Fruit fly (Drosophila melanogaster) whole organism, embryonic: ENCODE data around the gene CG11085.
A peak's percentile ranks its signal among the peaks of the same experiment; 100 is the strongest.

Experiments used
- Abd-B ChIP-seq: fragments of 200-800 bp; sonication (Bioruptor generic); optimal IDR thresholded peaks from 2 replicates; lab custom pipeline; 2018; ENCODE audit warnings: missing biosample characterization, mild to moderate bottlenecking, missing genetic modification characterization, moderate library complexity
- Antp ChIP-seq: fragments of 200-800 bp; sonication (Bioruptor generic); optimal IDR thresholded peaks from 3 replicates; lab custom pipeline; 2016; ENCODE audit warnings: missing biosample characterization, missing genetic modification characterization
- BtbVII ChIP-seq: fragments of 200-800 bp; sonication (Bioruptor generic); optimal IDR thresholded peaks from 3 replicates; lab custom pipeline; 2017; ENCODE audit warnings: missing biosample characterization, mild to moderate bottlenecking, missing genetic modification characterization
- CG10543 ChIP-seq: fragments of 200-800 bp; sonication (Bioruptor generic); optimal IDR thresholded peaks from 3 replicates; lab custom pipeline; 2017; ENCODE audit warnings: missing biosample characterization, mild to moderate bottlenecking, missing genetic modification characterization, moderate library complexity
- CG12744 ChIP-seq: fragments of 200-800 bp; sonication (Bioruptor generic); optimal IDR thresholded peaks from 2 replicates; lab custom pipeline; 2016; ENCODE audit warnings: missing biosample characterization, missing genetic modification characterization
- CG13287 ChIP-seq: fragments of 200-800 bp; sonication (Bioruptor generic); IDR thresholded peaks from 2 replicates; pipeline ENCODE4 v1.3.6; 2022; ENCODE audit warnings: missing biosample characterization, missing genetic modification characterization; ENCODE audit not compliant: partially characterized antibody
- CG16813 ChIP-seq: fragments of 200-800 bp; sonication (Bioruptor generic); IDR thresholded peaks from 3 replicates; pipeline ENCODE4 v1.3.6; 2022; ENCODE audit warnings: missing biosample characterization, missing genetic modification characterization; ENCODE audit not compliant: partially characterized antibody
- CG1832 ChIP-seq: fragments of 200-800 bp; sonication (Bioruptor generic); optimal IDR thresholded peaks from 2 replicates; lab custom pipeline; 2017; ENCODE audit warnings: missing biosample characterization, mild to moderate bottlenecking, missing genetic modification characterization, inconsistent platforms
- CG2678 ChIP-seq: fragments of 200-800 bp; sonication (Bioruptor generic); optimal IDR thresholded peaks from 3 replicates; lab custom pipeline; 2019; ENCODE audit warnings: missing biosample characterization, mild to moderate bottlenecking, missing genetic modification characterization, moderate library complexity
- CG2889 ChIP-seq: fragments of 200-800 bp; sonication (Bioruptor generic); IDR thresholded peaks from 3 replicates; pipeline ENCODE4 v1.3.6; 2022; ENCODE audit warnings: missing biosample characterization, missing genetic modification characterization
- CG32772 ChIP-seq: fragments of 200-800 bp; sonication (Bioruptor generic); IDR thresholded peaks from 2 replicates; pipeline ENCODE4 v1.3.6; 2022; ENCODE audit warnings: missing biosample characterization, missing genetic modification characterization
- CG34376 ChIP-seq: fragments of 200-800 bp; sonication (Bioruptor generic); optimal IDR thresholded peaks from 2 replicates; lab custom pipeline; 2018; ENCODE audit warnings: missing biosample characterization, mild to moderate bottlenecking, missing genetic modification characterization
- CG3847 ChIP-seq: fragments of 200-800 bp; sonication (Bioruptor generic); IDR thresholded peaks from 2 replicates; pipeline ENCODE4 v1.3.6; 2022; ENCODE audit warnings: missing biosample characterization, missing genetic modification characterization
- CG3995 ChIP-seq: fragments of 200-800 bp; sonication (Bioruptor generic); optimal IDR thresholded peaks from 3 replicates; lab custom pipeline; 2016; ENCODE audit warnings: missing biosample characterization, missing genetic modification characterization
- CG4617 ChIP-seq: fragments of 200-800 bp; sonication (Bioruptor generic); optimal IDR thresholded peaks from 3 replicates; lab custom pipeline; 2016; ENCODE audit warnings: missing biosample characterization, missing genetic modification characterization, borderline replicate concordance
- CG6254 ChIP-seq: fragments of 200-800 bp; sonication (Bioruptor generic); optimal IDR thresholded peaks from 3 replicates; lab custom pipeline; 2017; ENCODE audit warnings: mild to moderate bottlenecking, missing biosample characterization, missing genetic modification reagents, missing genetic modification characterization
- CG6765 ChIP-seq: fragments of 200-800 bp; sonication (Bioruptor generic); optimal IDR thresholded peaks from 3 replicates; lab custom pipeline; 2017; ENCODE audit warnings: missing biosample characterization, mild to moderate bottlenecking, missing genetic modification characterization
- CG7963 ChIP-seq: fragments of 200-800 bp; sonication (Bioruptor generic); IDR thresholded peaks from 3 replicates; pipeline ENCODE4 v1.3.6; 2022; ENCODE audit warnings: missing biosample characterization, missing genetic modification characterization; ENCODE audit not compliant: partially characterized antibody
- CG8089 ChIP-seq: fragments of 200-800 bp; sonication (Bioruptor generic); optimal IDR thresholded peaks from 3 replicates; lab custom pipeline; 2016; ENCODE audit warnings: missing biosample characterization, missing genetic modification characterization
- Deaf1 ChIP-seq: fragments of 200-800 bp; optimal IDR thresholded peaks from 3 replicates; lab custom pipeline; 2019; ENCODE audit warnings: missing biosample characterization, mild to moderate bottlenecking, missing genetic modification characterization, moderate library complexity
- Dp ChIP-seq: fragments of 200-800 bp; sonication (Bioruptor generic); optimal IDR thresholded peaks from 2 replicates; lab custom pipeline; 2018; ENCODE audit warnings: missing biosample characterization, mild to moderate bottlenecking, missing genetic modification characterization, moderate library complexity
- Dref ChIP-seq: fragments of 200-800 bp; sonication (Bioruptor generic); IDR thresholded peaks from 2 replicates; pipeline ENCODE4 v1.3.6; 2022; ENCODE audit warnings: missing biosample characterization, missing genetic modification characterization
- Elba2 ChIP-seq: fragments of 200-800 bp; sonication (Bioruptor generic); optimal IDR thresholded peaks from 3 replicates; lab custom pipeline; 2016; ENCODE audit warnings: missing biosample characterization, missing genetic modification characterization
- Fer2 ChIP-seq: fragments of 200-800 bp; sonication (Bioruptor generic); optimal IDR thresholded peaks from 2 replicates; lab custom pipeline; 2018; ENCODE audit warnings: missing biosample characterization, mild to moderate bottlenecking, missing genetic modification characterization, moderate library complexity
- HLH3B ChIP-seq: fragments of 200-800 bp; sonication (Bioruptor generic); IDR thresholded peaks from 2 replicates; pipeline ENCODE4 v1.3.6; 2022; ENCODE audit warnings: missing biosample characterization, missing genetic modification characterization
- Hey ChIP-seq: fragments of 200-800 bp; sonication (Bioruptor generic); optimal IDR thresholded peaks from 3 replicates; lab custom pipeline; 2018; ENCODE audit warnings: missing biosample characterization, mild to moderate bottlenecking, missing genetic modification characterization
- Hsf ChIP-seq: fragments of 200-800 bp; sonication (Bioruptor generic); optimal IDR thresholded peaks from 3 replicates; lab custom pipeline; 2016; ENCODE audit warnings: missing biosample characterization, missing genetic modification characterization
- Lhr ChIP-seq: fragments of 200-800 bp; sonication (Bioruptor generic); optimal IDR thresholded peaks from 3 replicates; lab custom pipeline; 2017; ENCODE audit warnings: mild to moderate bottlenecking, missing biosample characterization, missing genetic modification reagents, missing genetic modification characterization
- Max ChIP-seq: fragments of 200-800 bp; sonication (Bioruptor generic); optimal IDR thresholded peaks from 2 replicates; lab custom pipeline; 2016; ENCODE audit warnings: missing biosample characterization, mild to moderate bottlenecking, missing genetic modification characterization
- Mrtf ChIP-seq: fragments of 200-800 bp; sonication (Bioruptor generic); IDR thresholded peaks from 3 replicates; pipeline ENCODE4 v1.3.6; 2022; ENCODE audit warnings: missing biosample characterization, missing genetic modification characterization
- PHDP ChIP-seq: fragments of 200-800 bp; sonication (Bioruptor generic); optimal IDR thresholded peaks from 3 replicates; lab custom pipeline; 2018; ENCODE audit warnings: missing biosample characterization, mild to moderate bottlenecking, missing genetic modification characterization, moderate library complexity
- Scr ChIP-seq: fragments of 200-800 bp; sonication (Bioruptor generic); IDR thresholded peaks from 2 replicates; pipeline ENCODE4 v1.3.6; 2022; ENCODE audit warnings: missing biosample characterization, missing genetic modification characterization; ENCODE audit not compliant: partially characterized antibody
- Ssrp ChIP-seq: fragments of 200-800 bp; sonication (Bioruptor generic); optimal IDR thresholded peaks from 2 replicates; lab custom pipeline; 2018; ENCODE audit warnings: missing biosample characterization, mild to moderate bottlenecking, missing genetic modification characterization, moderate library complexity
- Vsx1 ChIP-seq: fragments of 200-800 bp; sonication (Bioruptor generic); optimal IDR thresholded peaks from 2 replicates; lab custom pipeline; 2017; ENCODE audit warnings: missing biosample characterization, mild to moderate bottlenecking, missing genetic modification characterization, missing genetic modification reagents
- Xrp1 ChIP-seq: fragments of 200-800 bp; sonication (Bioruptor generic); IDR thresholded peaks from 2 replicates; pipeline ENCODE4 v1.3.6; 2022; ENCODE audit warnings: missing biosample characterization, missing genetic modification characterization
- bbx ChIP-seq: fragments of 200-800 bp; sonication (Bioruptor generic); IDR thresholded peaks from 2 replicates; pipeline ENCODE4 v1.3.6; 2022; ENCODE audit warnings: missing biosample characterization, missing genetic modification characterization; ENCODE audit not compliant: partially characterized antibody
- crp ChIP-seq, 2 experiments: fragments of 200-800 bp; sonication (Bioruptor generic); optimal IDR thresholded peaks; 2 replicates in 1 of 2; 3 replicates in 1 of 2; lab custom pipeline; 2017; ENCODE audit warnings: missing biosample characterization in 2 of 2, missing genetic modification characterization in 2 of 2, mild to moderate bottlenecking in 1 of 2, moderate library complexity in 1 of 2
- cwo ChIP-seq: fragments of 200-800 bp; sonication (Bioruptor generic); optimal IDR thresholded peaks from 3 replicates; lab custom pipeline; 2017; ENCODE audit warnings: missing biosample characterization, missing genetic modification characterization, mild to moderate bottlenecking, moderate library complexity, missing genetic modification reagents
- dan ChIP-seq: fragments of 200-800 bp; sonication (Bioruptor generic); IDR thresholded peaks from 2 replicates; pipeline ENCODE4 v1.3.6; 2022; ENCODE audit warnings: missing biosample characterization, missing genetic modification characterization
- dm ChIP-seq: fragments of 200-800 bp; sonication (Bioruptor generic); optimal IDR thresholded peaks from 3 replicates; lab custom pipeline; 2016; ENCODE audit warnings: missing biosample characterization, missing genetic modification characterization
- fu2 ChIP-seq: fragments of 200-800 bp; sonication (Bioruptor generic); optimal IDR thresholded peaks from 2 replicates; lab custom pipeline; 2016; ENCODE audit warnings: missing biosample characterization, missing genetic modification characterization
- phol ChIP-seq: fragments of 200-800 bp; sonication (Bioruptor generic); optimal IDR thresholded peaks from 3 replicates; lab custom pipeline; 2018; ENCODE audit warnings: missing biosample characterization, mild to moderate bottlenecking, missing genetic modification characterization, moderate library complexity
- salm ChIP-seq: fragments of 200-800 bp; sonication (Bioruptor generic); optimal IDR thresholded peaks from 2 replicates; lab custom pipeline; 2018; ENCODE audit warnings: missing biosample characterization, mild to moderate bottlenecking, missing genetic modification characterization
- schlank ChIP-seq: fragments of 200-800 bp; sonication (Bioruptor generic); optimal IDR thresholded peaks from 2 replicates; lab custom pipeline; 2018; ENCODE audit warnings: missing biosample characterization, mild to moderate bottlenecking, missing genetic modification characterization
- sug ChIP-seq: fragments of 200-800 bp; optimal IDR thresholded peaks from 2 replicates; lab custom pipeline; 2019; ENCODE audit warnings: missing biosample characterization, mild to moderate bottlenecking, missing genetic modification characterization, moderate library complexity
- trh ChIP-seq: fragments of 200-800 bp; sonication (Bioruptor generic); optimal IDR thresholded peaks from 2 replicates; lab custom pipeline; 2016; ENCODE audit warnings: missing biosample characterization, missing genetic modification characterization
- vnd ChIP-seq: fragments of 200-800 bp; sonication (Bioruptor generic); IDR thresholded peaks from 3 replicates; pipeline ENCODE4 v1.3.6; 2022; ENCODE audit warnings: missing biosample characterization, missing genetic modification characterization; ENCODE audit not compliant: partially characterized antibody
- yki ChIP-seq: fragments of >200 bp; optimal IDR thresholded peaks from 3 replicates; lab custom pipeline; 2018

Gene CG11085

dm6 chrX:12631317-12632156 lies 15.4 kb downstream of the CG11085 start, which contains the start of gene Tomosyn (continued):
- TF ChIP-seq CG7963 (GFP tag; lab: Robert Waterston, UW): peak; percentile 70
- TF ChIP-seq vnd (GFP tag; lab: Robert Waterston, UW): peak; percentile 67
- TF ChIP-seq Ssrp (tag; lab: Kevin White, UChicago): peak; percentile 28
- peak; percentile 80 for TF ChIP-seq CG16813
- no peak for TF ChIP-seq CG6765 (GFP tag; lab: Kevin White, UChicago)
- peak; percentile 3 for TF ChIP-seq Fer2 (tag; lab: Kevin White, UChicago)
- TF ChIP-seq CG10543: no peak
- TF ChIP-seq fu2: peak; percentile 2
- TF ChIP-seq Scr (GFP tag; lab: Robert Waterston, UW): peak; percentile 77
- TF ChIP-seq dm: no peak
- TF ChIP-seq Xrp1 (GFP tag; lab: Robert Waterston, UW): peak; percentile 27; the same call in 1 of the 2 replicates
- no peak for TF ChIP-seq CG32772 (GFP tag; lab: Robert Waterston, UW)
- no peak for TF ChIP-seq CG1832 (GFP tag; lab: Kevin White, UChicago)
- TF ChIP-seq Abd-B (GFP tag; lab: Kevin White, UChicago): peak; percentile 52
- TF ChIP-seq Dp: peak; percentile 43
- no peak for TF ChIP-seq HLH3B (GFP tag; lab: Robert Waterston, UW)
- no peak for TF ChIP-seq dan (GFP tag; lab: Robert Waterston, UW)
- peak in 1 of 2 experiments; percentile 58 for TF ChIP-seq crp (GFP tag; optimal IDR thresholded peaks at IDR 0.05; lab: Kevin White, UChicago)
- no peak for TF ChIP-seq CG8089
- TF ChIP-seq Elba2 (GFP tag; lab: Kevin White, UChicago): peak; percentile 14
- peak; percentile 93 for TF ChIP-seq Dref (GFP tag; lab: Robert Waterston, UW)
- TF ChIP-seq Mrtf (GFP tag; lab: Robert Waterston, UW): no peak
- peak; percentile 28 for TF ChIP-seq Hsf (GFP tag; lab: Kevin White, UChicago)
- TF ChIP-seq CG3995: peak; percentile 87
- no peak for TF ChIP-seq yki (lab: Kevin White, UChicago)
- TF ChIP-seq salm (tag; lab: Kevin White, UChicago): no peak
- no peak for TF ChIP-seq schlank (tag; lab: Kevin White, UChicago)
- peak; percentile 50 for TF ChIP-seq CG3847 (GFP tag; lab: Robert Waterston, UW)
- TF ChIP-seq CG4617: no peak
- TF ChIP-seq CG12744 (GFP tag; lab: Kevin White, UChicago): no peak
- TF ChIP-seq trh (GFP tag; lab: Kevin White, UChicago): no peak
- TF ChIP-seq Max: peak; percentile 49
- TF ChIP-seq Vsx1: no peak
- peak; percentile 96 for TF ChIP-seq sug
- no peak for TF ChIP-seq cwo
- TF ChIP-seq Antp (GFP tag; lab: Kevin White, UChicago): peak; percentile 7
- TF ChIP-seq Lhr (GFP tag; lab: Kevin White, UChicago): peak; percentile 4
- peak; percentile 4 for TF ChIP-seq BtbVII (GFP tag; lab: Kevin White, UChicago)
- no peak for TF ChIP-seq Deaf1
- TF ChIP-seq PHDP (tag; lab: Kevin White, UChicago): peak; percentile 35
- no peak for TF ChIP-seq Hey (tag; lab: Kevin White, UChicago)
- peak; percentile 55 for TF ChIP-seq phol
- no peak for TF ChIP-seq CG34376 (GFP tag; lab: Kevin White, UChicago)
- no peak for TF ChIP-seq CG2889 (GFP tag; lab: Robert Waterston, UW)
- peak; percentile 82 for TF ChIP-seq CG13287 (GFP tag; lab: Robert Waterston, UW)
- no peak for TF ChIP-seq CG6254 (GFP tag; lab: Kevin White, UChicago)
- peak; percentile 86 for TF ChIP-seq bbx (GFP tag; lab: Robert Waterston, UW)
- TF ChIP-seq CG2678: peak; percentile 59
